Worm (Caenorhabditis elegans) whole organism, L4 larva: ENCODE measurements around the gene set-25.
A peak's percentile ranks its signal among the peaks of the same experiment; 100 is the strongest.
"Not testable (repeated sequence)": the region's sequence is repeated elsewhere in the genome, so short reads cannot be mapped to it uniquely, and the experiment has no call there.

Experiments used
- F10B5.3 ChIP-seq: sonication (generic microtip); optimal IDR thresholded peaks from 2 replicates; lab custom pipeline; 2016; ENCODE audit warnings: mild to moderate bottlenecking, missing genetic modification characterization, missing compliant biosample characterization
- R02D3.7 ChIP-seq: fragments of 150-350 bp; sonication (generic microtip); optimal IDR thresholded peaks from 3 replicates; lab custom pipeline; 2014; ENCODE audit warnings: missing biosample characterization, missing genetic modification characterization
- Y75B8A.6 ChIP-seq: fragments of 200-800 bp; sonication (Bioruptor generic); IDR thresholded peaks from 2 replicates; pipeline ENCODE4 v1.3.6; 2022; ENCODE audit warnings: missing genetic modification reagents, missing genetic modification characterization, missing compliant biosample characterization
- ZK546.5 ChIP-seq, 2 experiments: sonication (generic microtip); optimal IDR thresholded peaks; 2 replicates each; lab custom pipeline; 2017; ENCODE audit warnings: missing biosample characterization in 2 of 2, missing genetic modification characterization in 2 of 2
- aha-1 ChIP-seq: fragments of 150-350 bp; peaks from one replicate; lab custom pipeline; 2014; ENCODE audit warnings: missing biosample characterization, missing genetic modification characterization
- ceh-20 ChIP-seq: fragments of 200-800 bp; sonication (Bioruptor generic); IDR thresholded peaks from 2 replicates; pipeline ENCODE4 v1.3.6; 2022; ENCODE audit warnings: missing genetic modification reagents, missing genetic modification characterization, missing compliant biosample characterization
- ceh-62 ChIP-seq: sonication (generic microtip); optimal IDR thresholded peaks from 2 replicates; lab custom pipeline; 2017; ENCODE audit warnings: missing biosample characterization, missing genetic modification characterization
- ceh-82 ChIP-seq: sonication (generic microtip); optimal IDR thresholded peaks from 2 replicates; lab custom pipeline; 2017; ENCODE audit warnings: missing biosample characterization, missing genetic modification characterization
- cey-2 ChIP-seq: sonication (generic microtip); optimal IDR thresholded peaks from 3 replicates; lab custom pipeline; 2017; ENCODE audit warnings: missing genetic modification characterization, mild to moderate bottlenecking, missing compliant biosample characterization, antibody characterized with exemption, borderline replicate concordance; ENCODE audit not compliant: insufficient read depth
- ctbp-1 ChIP-seq: fragments of 200-800 bp; sonication (Bioruptor generic); IDR thresholded peaks from 2 replicates; pipeline ENCODE4 v1.3.6; 2022; ENCODE audit warnings: missing genetic modification reagents, missing genetic modification characterization, missing compliant biosample characterization
- daf-16 ChIP-seq, 3 experiments: sonication (generic microtip); optimal IDR thresholded peaks; 2 replicates each; lab custom pipeline; 2016 to 2017; ENCODE audit warnings: missing genetic modification characterization in 3 of 3, missing genetic modification reagents in 3 of 3, mild to moderate bottlenecking in 2 of 3, missing compliant biosample characterization in 2 of 3, missing biosample characterization in 1 of 3, moderate library complexity in 1 of 3
- dmd-6 ChIP-seq: fragments of 200-800 bp; sonication (Bioruptor generic); IDR thresholded peaks from 2 replicates; pipeline ENCODE4 v1.3.6; 2022; ENCODE audit warnings: missing genetic modification reagents, missing genetic modification characterization, missing compliant biosample characterization
- dpl-1 ChIP-seq: fragments of 150-350 bp; optimal IDR thresholded peaks from 2 replicates; lab custom pipeline; 2014; ENCODE audit warnings: missing biosample characterization, missing genetic modification reagents, missing genetic modification characterization
- egl-27 ChIP-seq: sonication (generic microtip); optimal IDR thresholded peaks from 3 replicates; lab custom pipeline; 2017; ENCODE audit warnings: missing biosample characterization, missing genetic modification reagents, missing genetic modification characterization
- egl-43 ChIP-seq: fragments of 200-800 bp; sonication (Bioruptor generic); IDR thresholded peaks from 2 replicates; pipeline ENCODE4 v1.3.6; 2022; ENCODE audit warnings: missing genetic modification reagents, missing genetic modification characterization, missing compliant biosample characterization
- gei-8 ChIP-seq: fragments of 200-800 bp; sonication (Bioruptor generic); optimal IDR thresholded peaks from 2 replicates; lab custom pipeline; 2018; ENCODE audit warnings: mild to moderate bottlenecking, missing genetic modification characterization, missing compliant biosample characterization
- hif-1 ChIP-seq, 2 experiments: sonication (generic microtip); optimal IDR thresholded peaks; 2 replicates each; lab custom pipeline; 2016 to 2017; ENCODE audit warnings: missing compliant biosample characterization in 2 of 2, missing genetic modification characterization in 2 of 2, missing genetic modification reagents in 2 of 2, missing genotype in 2 of 2, mild to moderate bottlenecking in 1 of 2
- hlh-11 ChIP-seq: fragments of 200-800 bp; sonication (Bioruptor generic); optimal IDR thresholded peaks from 2 replicates; lab custom pipeline; 2018; ENCODE audit warnings: mild to moderate bottlenecking, missing genetic modification characterization, missing compliant biosample characterization
- hmg-1.1 ChIP-seq: fragments of 200-800 bp; sonication (Bioruptor generic); IDR thresholded peaks from 2 replicates; pipeline ENCODE4 v1.3.6; 2022; ENCODE audit warnings: missing genetic modification reagents, missing genetic modification characterization, missing compliant biosample characterization
- lim-7 ChIP-seq: fragments of 200-800 bp; sonication (Bioruptor generic); IDR thresholded peaks from 2 replicates; pipeline ENCODE4 v1.3.6; 2022; ENCODE audit warnings: missing genetic modification characterization, missing compliant biosample characterization
- lin-29 ChIP-seq: fragments of 200-800 bp; sonication (Bioruptor generic); IDR thresholded peaks from 2 replicates; pipeline ENCODE4 v1.3.6; 2022; ENCODE audit warnings: missing genetic modification reagents, missing genetic modification characterization, missing compliant biosample characterization
- lin-38 ChIP-seq: fragments of 200-800 bp; sonication (Bioruptor generic); IDR thresholded peaks from 2 replicates; pipeline ENCODE4 v1.3.6; 2022; ENCODE audit warnings: missing genetic modification reagents, missing genetic modification characterization, missing compliant biosample characterization
- lsy-2 ChIP-seq, 2 experiments: fragments of 150-350 bp in 1 of 2; sonication (generic microtip) in 1 of 2; optimal IDR thresholded peaks; 2 replicates each; lab custom pipeline; 2014 to 2017; ENCODE audit warnings: missing biosample characterization in 2 of 2, missing genetic modification characterization in 2 of 2
- mdl-1 ChIP-seq, 2 experiments: fragments of 150-350 bp in 1 of 2; sonication (generic microtip) in 1 of 2; optimal IDR thresholded peaks; 2 replicates each; lab custom pipeline; 2014 to 2017; ENCODE audit warnings: missing biosample characterization in 2 of 2, missing genetic modification characterization in 2 of 2
- mdt-29 ChIP-seq: fragments of 200-800 bp; sonication (Bioruptor generic); IDR thresholded peaks from 2 replicates; pipeline ENCODE4 v1.3.6; 2022; ENCODE audit warnings: missing genetic modification reagents, missing genetic modification characterization, missing compliant biosample characterization
- mep-1 ChIP-seq: fragments of 150-350 bp; sonication (generic microtip); optimal IDR thresholded peaks from 3 replicates; lab custom pipeline; 2014; ENCODE audit warnings: missing biosample characterization, missing genetic modification characterization
- mxl-3 ChIP-seq: fragments of 200-800 bp; sonication (Bioruptor generic); optimal IDR thresholded peaks from 2 replicates; lab custom pipeline; 2018; ENCODE audit warnings: mild to moderate bottlenecking, missing genetic modification characterization, missing compliant biosample characterization
- nhr-10 ChIP-seq: fragments of 150-350 bp; optimal IDR thresholded peaks from 2 replicates; lab custom pipeline; 2014; ENCODE audit warnings: missing biosample characterization, missing genetic modification characterization
- nhr-11 ChIP-seq: fragments of 150-350 bp; optimal IDR thresholded peaks from 2 replicates; lab custom pipeline; 2014; ENCODE audit warnings: missing biosample characterization, missing genetic modification characterization
- nhr-237 ChIP-seq: sonication (generic microtip); optimal IDR thresholded peaks from 2 replicates; lab custom pipeline; 2017; ENCODE audit warnings: missing biosample characterization, missing genetic modification characterization
- nhr-41 ChIP-seq: fragments of 200-800 bp; sonication (Bioruptor generic); IDR thresholded peaks from 2 replicates; pipeline ENCODE4 v1.3.6; 2022; ENCODE audit warnings: missing genetic modification reagents, missing genetic modification characterization, missing compliant biosample characterization
- pha-4 ChIP-seq, 2 experiments: fragments of 150-350 bp in 1 of 2; fragments of 200-800 bp in 1 of 2; sonication (Bioruptor generic) in 1 of 2; IDR thresholded peaks in 1 of 2; optimal IDR thresholded peaks in 1 of 2; 2 replicates each; pipeline versions ENCODE4 v1.3.6 to Lab custom; 2014 to 2022; ENCODE audit warnings: missing genetic modification characterization in 2 of 2, missing genetic modification reagents in 2 of 2, missing biosample characterization in 1 of 2, missing compliant biosample characterization in 1 of 2
- php-3 ChIP-seq: fragments of 200-800 bp; sonication (Bioruptor generic); IDR thresholded peaks from 2 replicates; pipeline ENCODE4 v1.3.6; 2022; ENCODE audit warnings: missing genetic modification reagents, missing genetic modification characterization, missing compliant biosample characterization
- pqm-1 ChIP-seq: sonication (generic microtip); optimal IDR thresholded peaks from 2 replicates; lab custom pipeline; 2017; ENCODE audit warnings: missing biosample characterization, missing genetic modification characterization
- snpc-1.2 ChIP-seq: fragments of 200-800 bp; sonication (Bioruptor generic); IDR thresholded peaks from 2 replicates; pipeline ENCODE4 v1.3.6; 2022; ENCODE audit warnings: missing genetic modification reagents, missing genetic modification characterization, missing compliant biosample characterization
- unc-130 ChIP-seq: sonication (generic microtip); optimal IDR thresholded peaks from 2 replicates; lab custom pipeline; 2016; ENCODE audit warnings: missing genetic modification reagents, missing genetic modification characterization, missing compliant biosample characterization
- unc-62 ChIP-seq, 3 experiments: fragments of 150-350 bp in 1 of 3; sonication (generic microtip); optimal IDR thresholded peaks in 2 of 3; peaks in 1 of 3; 1 replicate in 1 of 3; 2 replicates in 2 of 3; lab custom pipeline; 2014 to 2017; ENCODE audit warnings: missing biosample characterization in 3 of 3, missing genetic modification characterization in 3 of 3, missing genetic modification reagents in 3 of 3, missing genotype in 1 of 3
- zip-11 ChIP-seq: fragments of 200-800 bp; sonication (Bioruptor generic); IDR thresholded peaks from 2 replicates; pipeline ENCODE4 v1.3.6; 2022; ENCODE audit warnings: missing genetic modification characterization, missing compliant biosample characterization
- zip-2 ChIP-seq: fragments of 150-350 bp; optimal IDR thresholded peaks from 2 replicates; lab custom pipeline; 2014; ENCODE audit warnings: missing biosample characterization, missing genetic modification characterization

Gene set-25

DNA sequence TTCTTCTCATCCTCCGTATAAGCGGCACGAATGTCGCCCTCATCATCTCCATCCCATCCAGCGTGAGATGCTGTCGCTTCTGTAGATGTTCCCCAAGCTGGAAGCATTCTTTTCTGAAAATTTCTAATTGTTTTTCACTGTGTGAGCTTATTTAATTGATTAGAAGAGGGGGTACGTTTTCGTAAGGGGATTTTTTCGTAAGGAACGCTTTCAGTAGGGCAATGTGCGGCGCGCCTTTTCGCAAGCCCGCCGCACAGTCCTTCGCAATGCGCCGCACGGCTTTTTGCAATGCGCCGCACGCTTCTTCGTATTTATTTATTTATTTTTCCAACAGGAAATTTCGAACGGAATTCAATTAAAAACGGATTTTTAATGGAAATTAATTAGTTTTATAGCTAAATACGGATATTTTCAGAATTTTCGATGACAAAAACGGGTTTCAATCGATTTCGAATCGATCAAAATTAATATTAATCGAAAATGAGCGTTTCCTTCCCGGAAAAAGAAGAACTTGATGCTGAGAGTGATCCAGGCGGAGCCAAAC lies at the start of gene set-25:
set-25 (minus strand) TSS at position 120 of the 544 bp plus-strand sequence.
- TF ChIP-seq pha-4 (GFP tag; IDR thresholded peaks at IDR 0.05; lab: Robert Waterston, UW) (peak; percentile 50; the same call in 1 of the 2 replicates), mep-1 (tag; lab: Kevin White, UChicago) (peak; percentile 36), egl-43 (GFP tag; lab: Robert Waterston, UW) (0 out of 2 replicates have a peak, but pooled peaks have one; percentile 23), lin-38 (GFP tag; lab: Robert Waterston, UW) (peak; percentile 47), ctbp-1 (GFP tag; lab: Robert Waterston, UW) (peak; percentile 36; the same call in 1 of the 2 replicates), hlh-11 (peak; percentile 13), unc-130 (GFP tag; lab: Kevin White, UChicago) (peak; percentile 13), aha-1 (tag; lab: Kevin White, UChicago) (peak; percentile 27), hmg-1.1 (peak; percentile 65), lin-29 (peak; percentile 17; the same call in 1 of the 2 replicates)
- TF ChIP-seq pha-4 (tag; optimal IDR thresholded peaks at IDR 0.05; lab: Kevin White, UChicago) = not testable (repeated sequence)

ce11 chrIII:13342079-13342734 lies 49.3 kb upstream of the set-25 start, which contains the start of gene dro-1:
Gene dro-1 (plus strand): TSS chrIII:13342684.
- TF ChIP-seq zip-11 (GFP tag; lab: Robert Waterston, UW) (no peak), unc-62 (GFP tag; optimal IDR thresholded peaks at IDR 0.05 in 1 of 2; lab: Kevin White, UChicago) (peak in 1 of 2 experiments; percentile 93), unc-62 (tag; optimal IDR thresholded peaks at IDR 0.05; lab: Kevin White, UChicago) (no peak)

ce11 chrIII:13341275-13341626 lies 48.4 kb upstream of the set-25 start, which contains the start of gene nud-1:
Gene nud-1 (plus strand): TSS chrIII:13341527.
- TF ChIP-seq hif-1 (tag; optimal IDR thresholded peaks at IDR 0.05; lab: Kevin White, UChicago) = no peak
- no peak for TF ChIP-seq dpl-1
- no peak for TF ChIP-seq ceh-20 (GFP tag; lab: Robert Waterston, UW)
- TF ChIP-seq mdl-1 (tag; optimal IDR thresholded peaks at IDR 0.05; lab: Kevin White, UChicago) = no peak
- no peak for TF ChIP-seq nhr-41 (GFP tag; lab: Robert Waterston, UW)
- no peak for TF ChIP-seq zip-2 (tag; lab: Kevin White, UChicago)
- TF ChIP-seq nhr-237 (tag; lab: Kevin White, UChicago) = no peak
- no peak for TF ChIP-seq mdt-29 (GFP tag; lab: Robert Waterston, UW)
- no peak for TF ChIP-seq php-3 (GFP tag; lab: Robert Waterston, UW)
- TF ChIP-seq ceh-82 (tag; lab: Kevin White, UChicago) = no peak
- TF ChIP-seq ZK546.5 (tag; optimal IDR thresholded peaks at IDR 0.05; lab: Kevin White, UChicago) = no peak

ce11 chrIII:13340504-13341274 lies 47.8 kb upstream of the set-25 start:
- TF ChIP-seq lim-7 (GFP tag; lab: Robert Waterston, UW) (no peak), lsy-2 (tag; optimal IDR thresholded peaks at IDR 0.05; lab: Kevin White, UChicago) (peak in 1 of 2 experiments; percentile 55), aha-1 (tag; lab: Kevin White, UChicago) (peak; percentile 52), daf-16 (GFP tag; optimal IDR thresholded peaks at IDR 0.05; lab: Kevin White, UChicago) (no peak), daf-16 (tag; optimal IDR thresholded peaks at IDR 0.05; lab: Kevin White, UChicago) (no peak), dpl-1 (peak; percentile 72), ceh-62 (tag; lab: Kevin White, UChicago) (no peak)
- TF ChIP-seq, all 104 proteins: peak for 3

DNA sequence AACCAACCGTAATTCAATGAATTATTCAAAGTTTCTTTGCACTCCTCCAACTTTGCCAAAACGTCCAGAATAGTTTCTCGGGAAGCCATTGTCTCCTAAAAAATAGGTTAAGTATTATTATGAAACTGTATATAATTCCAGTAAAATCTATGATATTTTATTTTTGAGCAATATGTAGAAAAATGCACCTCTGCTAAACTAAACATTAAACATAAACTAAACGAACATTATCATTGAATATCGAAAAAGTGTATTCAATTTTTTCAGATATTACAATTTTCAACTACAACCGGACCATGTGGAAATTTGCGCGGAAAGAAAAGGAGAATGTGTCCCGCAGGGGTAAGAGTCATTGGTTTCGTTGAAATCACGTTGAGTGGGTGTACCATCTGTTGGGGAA lies 46.8 kb upstream of the set-25 start, which contains the start of gene F53A2.3:
F53A2.3 (minus strand) TSS at position 101 of the 400 bp plus-strand sequence.
- TF ChIP-seq cey-2 (tag; lab: Kevin White, UChicago) = no peak
- no peak for TF ChIP-seq dmd-6 (GFP tag; lab: Robert Waterston, UW)
- no peak for TF ChIP-seq ceh-62 (tag; lab: Kevin White, UChicago)
- TF ChIP-seq R02D3.7 (tag; lab: Kevin White, UChicago) = no peak
- TF ChIP-seq egl-27 = no peak
- no peak for TF ChIP-seq nhr-11
- no peak for TF ChIP-seq F10B5.3 (tag; lab: Kevin White, UChicago)
- no peak for TF ChIP-seq Y75B8A.6 (GFP tag; lab: Robert Waterston, UW)
- TF ChIP-seq nhr-237 (tag; lab: Kevin White, UChicago) = no peak
- TF ChIP-seq mxl-3 (GFP tag; lab: Kevin White, UChicago) = no peak
- no peak for TF ChIP-seq nhr-10 (tag; lab: Kevin White, UChicago)
- no peak for TF ChIP-seq pqm-1 (tag; lab: Kevin White, UChicago)
- TF ChIP-seq gei-8 (GFP tag; lab: Kevin White, UChicago) = no peak
- no peak for TF ChIP-seq snpc-1.2 (GFP tag; lab: Robert Waterston, UW)
